Fruit fly (Drosophila melanogaster) whole organism, embryonic: ENCODE data around the gene CG17199.

ENCODE experiments used
- Adf1 ChIP-seq: fragments of 200-800 bp; sonication (Bioruptor generic); IDR thresholded peaks from 2 replicates; pipeline ENCODE4 v1.3.6; 2022; ENCODE audit warnings: missing biosample characterization, missing genetic modification characterization
- Atf-2 ChIP-seq: fragments of 200-800 bp; sonication (Bioruptor generic); optimal IDR thresholded peaks from 2 replicates; lab custom pipeline; 2016; ENCODE audit warnings: missing biosample characterization, missing genetic modification characterization
- B-H2 ChIP-seq: fragments of 200-800 bp; sonication (Bioruptor generic); optimal IDR thresholded peaks from 2 replicates; lab custom pipeline; 2018; ENCODE audit warnings: missing biosample characterization, mild to moderate bottlenecking, missing genetic modification characterization
- Bgb ChIP-seq: fragments of 200-800 bp; sonication (Bioruptor generic); IDR thresholded peaks from 2 replicates; pipeline ENCODE4 v1.3.6; 2022; ENCODE audit warnings: missing biosample characterization, missing genetic modification characterization; ENCODE audit not compliant: partially characterized antibody
- Bteb2 ChIP-seq: fragments of 200-800 bp; sonication (Bioruptor generic); optimal IDR thresholded peaks from 2 replicates; lab custom pipeline; 2016; ENCODE audit warnings: missing biosample characterization, missing genetic modification characterization
- CG10209 ChIP-seq: fragments of 200-800 bp; sonication (Bioruptor generic); optimal IDR thresholded peaks from 3 replicates; lab custom pipeline; 2017; ENCODE audit warnings: missing biosample characterization, mild to moderate bottlenecking, missing genetic modification characterization, missing genetic modification reagents
- CG10321 ChIP-seq: fragments of 200-800 bp; sonication (Bioruptor generic); IDR thresholded peaks from 2 replicates; pipeline ENCODE4 v1.3.6; 2022; ENCODE audit warnings: missing biosample characterization, missing genetic modification characterization
- CG11723 ChIP-seq: fragments of 200-800 bp; sonication (Bioruptor generic); optimal IDR thresholded peaks from 2 replicates; lab custom pipeline; 2017; ENCODE audit warnings: missing biosample characterization, mild to moderate bottlenecking, missing genetic modification characterization
- CG12219 ChIP-seq: fragments of 200-800 bp; sonication (Bioruptor generic); optimal IDR thresholded peaks from 3 replicates; lab custom pipeline; 2018; ENCODE audit warnings: missing biosample characterization, mild to moderate bottlenecking, missing genetic modification characterization
- CG12744 ChIP-seq: fragments of 200-800 bp; sonication (Bioruptor generic); optimal IDR thresholded peaks from 2 replicates; lab custom pipeline; 2016; ENCODE audit warnings: missing biosample characterization, missing genetic modification characterization
- CG14014 ChIP-seq: fragments of 200-800 bp; sonication (Bioruptor generic); IDR thresholded peaks from 2 replicates; pipeline ENCODE4 v1.3.6; 2022; ENCODE audit warnings: missing biosample characterization, missing genetic modification characterization
- CG14965 ChIP-seq: fragments of 200-800 bp; sonication (Bioruptor generic); optimal IDR thresholded peaks from 2 replicates; lab custom pipeline; 2016; ENCODE audit warnings: missing biosample characterization, missing genetic modification characterization, borderline replicate concordance
- CG15073 ChIP-seq: fragments of 200-800 bp; sonication (Bioruptor generic); optimal IDR thresholded peaks from 2 replicates; lab custom pipeline; 2016; ENCODE audit warnings: missing biosample characterization, missing genetic modification characterization
- CG1529 ChIP-seq: fragments of 200-800 bp; sonication (Bioruptor generic); optimal IDR thresholded peaks from 3 replicates; lab custom pipeline; 2018; ENCODE audit warnings: missing biosample characterization, missing genetic modification characterization
- CG16779 ChIP-seq: fragments of 200-800 bp; sonication (Bioruptor generic); IDR thresholded peaks from 2 replicates; pipeline ENCODE4 v1.3.6; 2022; ENCODE audit warnings: missing biosample characterization, missing genetic modification characterization
- CG2120 ChIP-seq: fragments of 200-800 bp; sonication (Bioruptor generic); optimal IDR thresholded peaks from 3 replicates; lab custom pipeline; 2016; ENCODE audit warnings: missing biosample characterization, missing genetic modification characterization
- CG34422 ChIP-seq: fragments of 200-800 bp; sonication (Bioruptor generic); IDR thresholded peaks from 3 replicates; pipeline ENCODE4 v1.3.6; 2022; ENCODE audit warnings: missing biosample characterization, missing genetic modification characterization
- CG3847 ChIP-seq: fragments of 200-800 bp; sonication (Bioruptor generic); IDR thresholded peaks from 2 replicates; pipeline ENCODE4 v1.3.6; 2022; ENCODE audit warnings: missing biosample characterization, missing genetic modification characterization
- CG4360 ChIP-seq: fragments of 200-800 bp; sonication (Bioruptor generic); IDR thresholded peaks from 2 replicates; pipeline ENCODE4 v1.3.6; 2022; ENCODE audit warnings: missing biosample characterization, missing genetic modification characterization
- CG6654 ChIP-seq: fragments of 200-800 bp; sonication (Bioruptor generic); optimal IDR thresholded peaks from 2 replicates; lab custom pipeline; 2017; ENCODE audit warnings: missing biosample characterization, mild to moderate bottlenecking, missing genetic modification characterization
- CG9817 ChIP-seq: fragments of 200-800 bp; sonication (Bioruptor generic); optimal IDR thresholded peaks from 2 replicates; lab custom pipeline; 2018; ENCODE audit warnings: missing biosample characterization, mild to moderate bottlenecking, missing genetic modification characterization, moderate library complexity
- CkIIα-i1 ChIP-seq: fragments of 200-800 bp; sonication (Bioruptor generic); IDR thresholded peaks from 2 replicates; pipeline ENCODE4 v1.3.6; 2022; ENCODE audit warnings: missing biosample characterization, missing genetic modification characterization
- Ets97D ChIP-seq: fragments of 200-800 bp; sonication (Bioruptor generic); optimal IDR thresholded peaks from 3 replicates; lab custom pipeline; 2016; ENCODE audit warnings: missing biosample characterization, missing genetic modification characterization
- Hmr ChIP-seq: fragments of 200-800 bp; sonication (Bioruptor generic); optimal IDR thresholded peaks from 3 replicates; lab custom pipeline; 2017; ENCODE audit warnings: mild to moderate bottlenecking, missing biosample characterization, missing genetic modification reagents, missing genetic modification characterization
- MTF-1 ChIP-seq: fragments of 200-800 bp; sonication (Bioruptor generic); optimal IDR thresholded peaks from 2 replicates; lab custom pipeline; 2018; ENCODE audit warnings: missing biosample characterization, mild to moderate bottlenecking, missing genetic modification characterization, borderline replicate concordance
- NFAT ChIP-seq: fragments of 200-800 bp; sonication (Bioruptor generic); IDR thresholded peaks from 2 replicates; pipeline ENCODE4 v1.3.6; 2022; ENCODE audit warnings: missing biosample characterization, missing genetic modification characterization
- NfI ChIP-seq: fragments of 200-800 bp; sonication (Bioruptor generic); optimal IDR thresholded peaks from 3 replicates; lab custom pipeline; 2018; ENCODE audit warnings: missing biosample characterization, mild to moderate bottlenecking, missing genetic modification characterization, moderate library complexity
- Spps ChIP-seq: fragments of 200-800 bp; sonication (Bioruptor generic); optimal IDR thresholded peaks from 2 replicates; lab custom pipeline; 2018; ENCODE audit warnings: missing biosample characterization, mild to moderate bottlenecking, missing genetic modification characterization
- Vsx1 ChIP-seq: fragments of 200-800 bp; sonication (Bioruptor generic); optimal IDR thresholded peaks from 2 replicates; lab custom pipeline; 2017; ENCODE audit warnings: missing biosample characterization, mild to moderate bottlenecking, missing genetic modification characterization, missing genetic modification reagents
- abd-A ChIP-seq: fragments of 200-800 bp; sonication (Bioruptor generic); optimal IDR thresholded peaks from 3 replicates; lab custom pipeline; 2019; ENCODE audit warnings: missing biosample characterization, mild to moderate bottlenecking, missing genetic modification characterization, moderate library complexity
- aop ChIP-seq: fragments of 200-800 bp; sonication (Bioruptor generic); IDR thresholded peaks from 2 replicates; pipeline ENCODE4 v1.3.6; 2022; ENCODE audit warnings: missing biosample characterization, missing genetic modification characterization
- bowl ChIP-seq: fragments of 200-800 bp; sonication (Bioruptor generic); IDR thresholded peaks from 2 replicates; pipeline ENCODE4 v1.3.6; 2022; ENCODE audit warnings: missing biosample characterization, missing genetic modification characterization
- btn ChIP-seq: fragments of 200-800 bp; sonication (Bioruptor generic); optimal IDR thresholded peaks from 2 replicates; lab custom pipeline; 2016; ENCODE audit warnings: missing biosample characterization, missing genetic modification characterization
- cad ChIP-seq: fragments of >200 bp; optimal IDR thresholded peaks from 2 replicates; lab custom pipeline; 2017; ENCODE audit warnings: missing biosample characterization, missing genetic modification characterization
- dpn ChIP-seq, 2 experiments: fragments of 200-800 bp; sonication (Bioruptor generic); optimal IDR thresholded peaks; 3 replicates each; lab custom pipeline; 2016; ENCODE audit warnings: missing biosample characterization in 2 of 2, missing genetic modification characterization in 2 of 2
- dysf ChIP-seq: fragments of 200-800 bp; sonication (Bioruptor generic); IDR thresholded peaks from 3 replicates; pipeline ENCODE4 v1.3.6; 2022; ENCODE audit warnings: missing biosample characterization, missing genetic modification characterization
- emc ChIP-seq: fragments of 200-800 bp; sonication (Bioruptor generic); optimal IDR thresholded peaks from 2 replicates; lab custom pipeline; 2016; ENCODE audit warnings: missing biosample characterization, missing genetic modification characterization
- exex ChIP-seq: fragments of 200-800 bp; sonication (Bioruptor generic); optimal IDR thresholded peaks from 4 replicates; lab custom pipeline; 2018; ENCODE audit warnings: missing biosample characterization, mild to moderate bottlenecking, missing genetic modification characterization, moderate library complexity
- gcm2 ChIP-seq: fragments of 200-800 bp; sonication (Bioruptor generic); optimal IDR thresholded peaks from 2 replicates; lab custom pipeline; 2016; ENCODE audit warnings: missing biosample characterization, missing genetic modification characterization
- grau ChIP-seq: fragments of 200-800 bp; optimal IDR thresholded peaks from 3 replicates; lab custom pipeline; 2019; ENCODE audit warnings: missing biosample characterization, mild to moderate bottlenecking, missing genetic modification characterization, moderate library complexity
- ind ChIP-seq: fragments of 200-800 bp; sonication (Bioruptor generic); optimal IDR thresholded peaks from 3 replicates; lab custom pipeline; 2016; ENCODE audit warnings: missing biosample characterization, missing genetic modification characterization
- ken ChIP-seq: fragments of 200-800 bp; sonication (Bioruptor generic); IDR thresholded peaks from 3 replicates; pipeline ENCODE4 v1.3.6; 2022; ENCODE audit warnings: missing biosample characterization, missing genetic modification characterization
- lola ChIP-seq, 3 experiments: fragments of >200 bp in 2 of 3; fragments of 200-800 bp in 1 of 3; sonication (Bioruptor generic) in 1 of 3; optimal IDR thresholded peaks; 2 replicates each; lab custom pipeline; 2017 to 2019; ENCODE audit warnings: missing biosample characterization in 3 of 3, missing genetic modification characterization in 3 of 3, mild to moderate bottlenecking in 1 of 3, moderate library complexity in 1 of 3
- pb ChIP-seq: fragments of 200-800 bp; sonication (Bioruptor generic); optimal IDR thresholded peaks from 3 replicates; lab custom pipeline; 2016; ENCODE audit warnings: missing biosample characterization, missing genetic modification characterization
- pho ChIP-seq: fragments of 200-800 bp; sonication (Bioruptor generic); optimal IDR thresholded peaks from 2 replicates; lab custom pipeline; 2016; ENCODE audit warnings: missing biosample characterization, missing genetic modification characterization
- schlank ChIP-seq: fragments of 200-800 bp; sonication (Bioruptor generic); optimal IDR thresholded peaks from 2 replicates; lab custom pipeline; 2018; ENCODE audit warnings: missing biosample characterization, mild to moderate bottlenecking, missing genetic modification characterization
- slp2 ChIP-seq: fragments of 200-800 bp; sonication (Bioruptor generic); optimal IDR thresholded peaks from 2 replicates; lab custom pipeline; 2016; ENCODE audit warnings: missing biosample characterization, missing genetic modification characterization
- so ChIP-seq: fragments of 200-800 bp; sonication (Bioruptor generic); IDR thresholded peaks from 3 replicates; pipeline ENCODE4 v1.3.6; 2022; ENCODE audit warnings: missing biosample characterization, missing genetic modification characterization
- tin ChIP-seq: fragments of 200-800 bp; sonication (Bioruptor generic); optimal IDR thresholded peaks from 3 replicates; lab custom pipeline; 2016; ENCODE audit warnings: missing biosample characterization, missing genetic modification characterization
- tx ChIP-seq: fragments of 200-800 bp; sonication (Bioruptor generic); optimal IDR thresholded peaks from 2 replicates; lab custom pipeline; 2016; ENCODE audit warnings: missing biosample characterization, missing genetic modification characterization

Gene CG17199

DNA sequence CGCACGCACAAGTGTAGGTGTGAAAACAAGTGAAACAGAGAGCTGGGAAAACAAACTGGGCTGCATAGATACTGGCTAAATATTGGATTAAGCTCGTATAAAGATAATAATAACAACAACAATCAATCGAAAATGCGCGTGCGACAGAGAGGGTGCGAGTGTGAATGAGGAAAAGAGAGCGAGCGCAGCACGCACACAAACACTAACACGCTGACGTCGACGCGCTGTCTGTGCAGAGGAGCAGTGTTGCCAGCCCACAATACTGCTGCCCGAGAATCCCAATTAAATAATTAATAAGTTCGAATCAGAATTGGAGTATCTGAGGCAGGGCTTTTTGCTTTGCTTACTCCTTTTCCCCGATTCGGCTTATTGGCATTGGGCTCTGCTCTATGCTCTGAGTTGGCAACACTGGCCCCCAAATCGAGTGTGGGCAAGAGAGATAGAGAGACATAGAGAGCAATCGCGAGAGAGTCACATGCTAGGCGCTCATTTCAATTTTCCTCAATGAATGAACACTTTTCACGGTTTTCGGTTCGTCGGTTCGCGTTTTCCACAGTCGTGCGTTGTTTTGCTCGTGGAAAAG is 43.5 kb upstream of the CG17199 start (continued):
- peak; percentile 61 for TF ChIP-seq emc (GFP tag; lab: Kevin White, UChicago)
- TF ChIP-seq bowl (GFP tag; lab: Robert Waterston, UW), result 0 out of 2 replicates have a peak, but pooled peaks have one; percentile 42
- peak; percentile 85 for TF ChIP-seq Adf1
- TF ChIP-seq CG9817 (tag; lab: Kevin White, UChicago), result peak; percentile 78
- TF ChIP-seq exex (tag; lab: Kevin White, UChicago), result no peak
- peak; percentile 78 for TF ChIP-seq NfI
- peak; percentile 61; the same call in 1 of the 2 replicates for TF ChIP-seq CkIIα-i1 (GFP tag; lab: Robert Waterston, UW)
- peak; percentile 90 for TF ChIP-seq CG34422 (GFP tag; lab: Robert Waterston, UW)
- peak; percentile 70 for TF ChIP-seq tx (GFP tag; lab: Kevin White, UChicago)
- peak; percentile 92 for TF ChIP-seq CG4360
- peak; percentile 11 for TF ChIP-seq CG14965 (GFP tag; lab: Kevin White, UChicago)
- peak; percentile 81 for TF ChIP-seq pho (GFP tag; lab: Kevin White, UChicago)
- peak; percentile 86 for TF ChIP-seq slp2 (GFP tag; lab: Kevin White, UChicago)
- peak; percentile 92 for TF ChIP-seq ken (GFP tag; lab: Robert Waterston, UW)
- TF ChIP-seq NFAT, result peak; percentile 89
- TF ChIP-seq dpn (GFP tag; optimal IDR thresholded peaks at IDR 0.05; lab: Kevin White, UChicago), result peak; percentile 87 to 89
- peak; percentile 80 for TF ChIP-seq gcm2 (GFP tag; lab: Kevin White, UChicago)
- TF ChIP-seq CG15073 (GFP tag; lab: Kevin White, UChicago), result peak; percentile 17
- TF ChIP-seq B-H2 (GFP tag; lab: Kevin White, UChicago), result no peak
- TF ChIP-seq CG14014, result peak; percentile 87
- no peak for TF ChIP-seq Bgb (GFP tag; lab: Robert Waterston, UW)
- no peak for TF ChIP-seq aop (GFP tag; lab: Robert Waterston, UW)
- peak; percentile 88 for TF ChIP-seq CG16779 (GFP tag; lab: Robert Waterston, UW)
- TF ChIP-seq Hmr (GFP tag; lab: Kevin White, UChicago), result peak; percentile 84
- peak; percentile 80 for TF ChIP-seq schlank (tag; lab: Kevin White, UChicago)
- TF ChIP-seq CG12744 (GFP tag; lab: Kevin White, UChicago), result peak; percentile 67
- TF ChIP-seq btn (GFP tag; lab: Kevin White, UChicago), result peak; percentile 71
- TF ChIP-seq MTF-1 (GFP tag; lab: Kevin White, UChicago), result peak; percentile 65
- peak; percentile 91 for TF ChIP-seq ind (GFP tag; lab: Kevin White, UChicago)
- TF ChIP-seq Bteb2, result peak; percentile 63
- TF ChIP-seq CG10209 (GFP tag; lab: Kevin White, UChicago), result peak; percentile 79
- peak; percentile 61 for TF ChIP-seq Vsx1 (GFP tag; lab: Kevin White, UChicago)
- TF ChIP-seq CG11723 (GFP tag; lab: Kevin White, UChicago), result peak; percentile 74
- peak; percentile 53 for TF ChIP-seq abd-A
- peak; percentile 2 for TF ChIP-seq cad (GFP tag; lab: Kevin White, UChicago)
- TF ChIP-seq CG12219 (GFP tag; lab: Kevin White, UChicago), result peak; percentile 70
- TF ChIP-seq CG10321 (GFP tag; lab: Robert Waterston, UW), result no peak; the same call in 1 of the 2 replicates
- peak; percentile 75 for TF ChIP-seq Atf-2 (GFP tag; lab: Kevin White, UChicago)
- peak; percentile 82 for TF ChIP-seq CG3847 (GFP tag; lab: Robert Waterston, UW)
- TF ChIP-seq pb, result peak; percentile 33
- peak; percentile 72 for TF ChIP-seq grau
- peak; percentile 64 for TF ChIP-seq CG1529
- peak; percentile 60; the same call in 2 of the 3 replicates for TF ChIP-seq so
- TF ChIP-seq tin, result peak; percentile 76
- TF ChIP-seq dysf (GFP tag; lab: Robert Waterston, UW), result peak; percentile 86
- TF ChIP-seq Ets97D (GFP tag; lab: Kevin White, UChicago), result peak; percentile 56
- peak in 1 of 3 experiments; percentile 35 for TF ChIP-seq lola (GFP tag; optimal IDR thresholded peaks at IDR 0.05; lab: Kevin White, UChicago)
- peak; percentile 91 for TF ChIP-seq CG2120
- peak; percentile 43 for TF ChIP-seq CG6654 (GFP tag; lab: Kevin White, UChicago)
- peak; percentile 55 for TF ChIP-seq Spps (tag; lab: Kevin White, UChicago)
